Fruit fly (Drosophila melanogaster): ENCODE measurements around the gene CG17186.

The CG17186 gene

dm6 chr3R:19836687-19837086, 40.6 kb downstream of the CG17186 start, which contains the start of gene bnl (continued):
- TF ChIP-seq Hey (tag; optimal IDR thresholded peaks at IDR 0.05) (peak; percentile 31), NC2α (GFP tag; optimal IDR thresholded peaks at IDR 0.05) (peak; percentile 6), Bgb (GFP tag; IDR thresholded peaks at IDR 0.05; ENCODE audit: partially characterized antibody) (peak; percentile 76), CG11085 (GFP tag; IDR thresholded peaks at IDR 0.05) (no peak), luna (GFP tag; optimal IDR thresholded peaks at IDR 0.05) (peak; percentile 5), h (optimal IDR thresholded peaks at IDR 0.05) (no peak), H15 (GFP tag; IDR thresholded peaks at IDR 0.05) (peak; percentile 26; the same call in 1 of the 3 replicates), br (optimal IDR thresholded peaks at IDR 0.05) (no peak), pros (GFP tag; optimal IDR thresholded peaks at IDR 0.05) (peak; percentile 49), CG43689 (GFP tag; IDR thresholded peaks at IDR 0.05) (no peak), CG8281 (tag; optimal IDR thresholded peaks at IDR 0.05) (no peak), YL-1 (GFP tag; optimal IDR thresholded peaks at IDR 0.05) (no peak), tap (tag; optimal IDR thresholded peaks at IDR 0.05) (peak; percentile 43), CG2199 (GFP tag; IDR thresholded peaks at IDR 0.05) (peak; percentile 93; the same call in 2 of the 3 replicates), pzg (GFP tag; optimal IDR thresholded peaks at IDR 0.05) (peak; percentile 2), Gsc (GFP tag; IDR thresholded peaks at IDR 0.05) (no peak), jumu (GFP tag; optimal IDR thresholded peaks at IDR 0.05) (peak; percentile 0), fd102C (GFP tag; optimal IDR thresholded peaks at IDR 0.05) (peak; percentile 48), slp2 (GFP tag; optimal IDR thresholded peaks at IDR 0.05) (peak; percentile 23), CkIIα-i1 (GFP tag; IDR thresholded peaks at IDR 0.05) (no peak), pfk (GFP tag; optimal IDR thresholded peaks at IDR 0.05) (peak; percentile 49), CG12942 (GFP tag; optimal IDR thresholded peaks at IDR 0.05) (no peak), CG9797 (GFP tag; optimal IDR thresholded peaks at IDR 0.05) (peak; percentile 3), CG11247 (GFP tag; IDR thresholded peaks at IDR 0.05) (no peak), CG13296 (GFP tag; optimal IDR thresholded peaks at IDR 0.05) (peak; percentile 45), CG10267 (tag; optimal IDR thresholded peaks at IDR 0.05) (no peak), gem (tag; optimal IDR thresholded peaks at IDR 0.05) (no peak), sisA (GFP tag; IDR thresholded peaks at IDR 0.05) (no peak), MESR4 (GFP tag; optimal IDR thresholded peaks at IDR 0.05) (peak; percentile 40), HLH54F (GFP tag; optimal IDR thresholded peaks at IDR 0.05) (peak; percentile 7), dmrt11E (tag; optimal IDR thresholded peaks at IDR 0.05) (no peak), Atf6 (GFP tag; IDR thresholded peaks at IDR 0.05) (peak; percentile 61), CG1647 (GFP tag; optimal IDR thresholded peaks at IDR 0.05) (peak; percentile 50), fd64A (GFP tag; optimal IDR thresholded peaks at IDR 0.05) (peak; percentile 9), HHEX (GFP tag; optimal IDR thresholded peaks at IDR 0.05) (peak; percentile 25), CG3838 (GFP tag; optimal IDR thresholded peaks at IDR 0.05) (no peak), ERR (GFP tag; optimal IDR thresholded peaks at IDR 0.05) (peak; percentile 42), lola (GFP tag; optimal IDR thresholded peaks at IDR 0.05) (no peak), CG7556 (GFP tag; optimal IDR thresholded peaks at IDR 0.05) (no peak), CG4282 (GFP tag; optimal IDR thresholded peaks at IDR 0.05) (peak; percentile 36), HLHmδ (GFP tag; optimal IDR thresholded peaks at IDR 0.05) (peak; percentile 84), Dek (tag; optimal IDR thresholded peaks at IDR 0.05) (peak; percentile 18), Nf-YC (tag; optimal IDR thresholded peaks at IDR 0.05) (peak; percentile 64), CG7839 (tag; optimal IDR thresholded peaks at IDR 0.05) (no peak), Hr51 (GFP tag; optimal IDR thresholded peaks at IDR 0.05) (peak in 1 of 2 experiments; percentile 11), so (GFP tag; IDR thresholded peaks at IDR 0.05) (peak; percentile 65; the same call in 1 of the 3 replicates), gfzf (GFP tag; optimal IDR thresholded peaks at IDR 0.05) (no peak), CG2875 (GFP tag; optimal IDR thresholded peaks at IDR 0.05) (peak; percentile 15), abd-A (tag; optimal IDR thresholded peaks at IDR 0.05) (peak; percentile 57), CG15011 (GFP tag; optimal IDR thresholded peaks at IDR 0.05) (no peak), grau (tag; optimal IDR thresholded peaks at IDR 0.05) (peak; percentile 44)

All from whole organism, embryonic.